Fruit fly (Drosophila melanogaster): ENCODE results near the gene CG12723.

- no peak for TF ChIP-seq fd59A (GFP tag; optimal IDR thresholded peaks at IDR 0.05)
- no peak for TF ChIP-seq Hr39 (GFP tag; optimal IDR thresholded peaks at IDR 0.05)
- no peak for TF ChIP-seq fd85E (GFP tag; optimal IDR thresholded peaks at IDR 0.05)
- TF ChIP-seq CG11294 (GFP tag; IDR thresholded peaks at IDR 0.05), result no peak
- no peak for TF ChIP-seq net (GFP tag; optimal IDR thresholded peaks at IDR 0.05)
- no peak for TF ChIP-seq OdsH (GFP tag; optimal IDR thresholded peaks at IDR 0.05)
- TF ChIP-seq CG10669 (GFP tag; optimal IDR thresholded peaks at IDR 0.05), result no peak
- TF ChIP-seq dac (GFP tag; optimal IDR thresholded peaks at IDR 0.05), result no peak
- TF ChIP-seq Sox15 (GFP tag; optimal IDR thresholded peaks at IDR 0.05), result no peak
- no peak for TF ChIP-seq dsx (GFP tag; optimal IDR thresholded peaks at IDR 0.05; ENCODE audit: poor library complexity, severe bottlenecking)
- no peak for TF ChIP-seq ss (GFP tag; optimal IDR thresholded peaks at IDR 0.05)
- TF ChIP-seq CG11762 (GFP tag; optimal IDR thresholded peaks at IDR 0.05; ENCODE audit: insufficient read depth), result no peak
- no peak for TF ChIP-seq salr (GFP tag; optimal IDR thresholded peaks at IDR 0.05)
- no peak for TF ChIP-seq Met (GFP tag; optimal IDR thresholded peaks at IDR 0.05)
Measured at dm6 chrX:13145858-13146257, 45.8 kb downstream of the CG12723 start.

All from whole organism, prepupa.